Fruit fly (Drosophila melanogaster): Measurements from ENCODE around the gene Myo61F.
A peak's percentile ranks its signal among the peaks of the same experiment; 100 is the strongest.

Gene Myo61F

DNA sequence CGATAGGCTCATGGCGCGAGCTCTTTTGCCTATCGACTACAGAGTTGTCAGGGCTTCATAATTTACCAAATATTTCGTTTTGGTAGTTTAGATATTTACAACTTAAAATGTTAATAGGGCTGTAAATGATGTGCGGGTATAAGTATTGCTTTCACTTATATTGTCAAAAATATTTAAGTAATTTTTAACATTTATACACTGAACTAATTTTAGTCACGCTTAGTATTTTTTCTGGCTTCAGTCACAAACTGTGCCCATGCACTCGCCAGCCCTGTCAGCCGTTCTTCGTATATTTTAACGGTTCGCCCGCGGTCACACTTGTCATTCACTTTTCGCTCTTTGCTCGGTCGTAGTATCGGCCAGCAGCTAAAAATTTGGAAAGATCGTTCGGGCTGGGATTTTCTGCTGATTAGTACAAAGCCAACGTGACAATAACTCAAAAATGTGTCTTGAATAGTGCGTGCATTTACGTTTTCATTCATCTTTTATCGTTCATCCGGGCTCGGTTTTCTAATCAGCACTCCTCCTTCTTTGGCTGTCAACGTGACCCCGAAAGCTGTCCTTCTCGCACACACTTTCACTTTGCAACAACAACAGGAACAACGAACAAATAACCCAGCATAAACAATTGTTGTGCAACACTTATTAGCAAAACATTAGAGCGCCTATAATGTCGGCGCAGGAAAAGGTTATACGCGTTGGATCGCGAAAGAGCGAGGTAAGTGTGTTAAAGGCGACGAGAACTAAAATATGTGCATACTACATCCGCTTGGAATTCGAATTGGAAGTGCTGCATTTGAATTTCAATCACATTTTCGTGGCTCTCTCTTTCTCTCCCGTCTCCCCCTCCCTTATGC lies 16.5 kb downstream of the Myo61F start, which contains the start of the genes Hmbs and CG2211 (continued):
- TF ChIP-seq maf-S (GFP tag; optimal IDR thresholded peaks at IDR 0.05) (peak; percentile 85), ind (GFP tag; optimal IDR thresholded peaks at IDR 0.05) (peak; percentile 92), btn (GFP tag; optimal IDR thresholded peaks at IDR 0.05) (peak; percentile 43), gro (GFP tag; optimal IDR thresholded peaks at IDR 0.05) (peak; percentile 89), H2.0 (GFP tag; IDR thresholded peaks at IDR 0.05) (peak; percentile 82), ERR (GFP tag; optimal IDR thresholded peaks at IDR 0.05) (peak; percentile 73), oc (tag; optimal IDR thresholded peaks at IDR 0.05) (peak; percentile 58), Ssrp (tag; optimal IDR thresholded peaks at IDR 0.05) (peak; percentile 77), fd102C (GFP tag; optimal IDR thresholded peaks at IDR 0.05) (no peak), Jarid2 (GFP tag; optimal IDR thresholded peaks at IDR 0.05) (peak; percentile 64), Ets97D (GFP tag; optimal IDR thresholded peaks at IDR 0.05) (peak; percentile 92), CG4617 (GFP tag; optimal IDR thresholded peaks at IDR 0.05; ENCODE audit: borderline replicate concordance) (peak; percentile 87), psq (GFP tag; optimal IDR thresholded peaks at IDR 0.05) (peak; percentile 73), grn (GFP tag; optimal IDR thresholded peaks at IDR 0.05) (peak; percentile 32), bowl (GFP tag; IDR thresholded peaks at IDR 0.05) (peak; percentile 60; the same call in 1 of the 2 replicates), CG3995 (GFP tag; optimal IDR thresholded peaks at IDR 0.05) (peak; percentile 97), CG2199 (GFP tag; IDR thresholded peaks at IDR 0.05) (no peak), Dad (GFP tag; optimal IDR thresholded peaks at IDR 0.05) (peak; percentile 89), CG2120 (GFP tag; optimal IDR thresholded peaks at IDR 0.05) (peak; percentile 94), gce (GFP tag; IDR thresholded peaks at IDR 0.05) (peak; percentile 68; the same call in 2 of the 3 replicates), CG8765 (GFP tag; IDR thresholded peaks at IDR 0.05) (peak; percentile 70), CG17568 (GFP tag; optimal IDR thresholded peaks at IDR 0.05) (no peak), seq (GFP tag; IDR thresholded peaks at IDR 0.05) (peak; percentile 75), fd3F (GFP tag; optimal IDR thresholded peaks at IDR 0.05) (peak; percentile 69), Mrtf (GFP tag; IDR thresholded peaks at IDR 0.05) (peak; percentile 86), shn (GFP tag; optimal IDR thresholded peaks at IDR 0.05) (peak; percentile 87), CG11504 (tag; optimal IDR thresholded peaks at IDR 0.05) (no peak), CG15479 (GFP tag; optimal IDR thresholded peaks at IDR 0.05) (no peak), CG1832 (GFP tag; optimal IDR thresholded peaks at IDR 0.05) (no peak), emc (GFP tag; optimal IDR thresholded peaks at IDR 0.05) (peak; percentile 68), E2f1 (GFP tag; IDR thresholded peaks at IDR 0.05) (peak; percentile 79), CG6854 (GFP tag; optimal IDR thresholded peaks at IDR 0.05) (peak; percentile 64), sens-2 (GFP tag; IDR thresholded peaks at IDR 0.05) (peak; percentile 74), Sin3A (optimal IDR thresholded peaks at IDR 0.05) (peak; percentile 91), D19B (GFP tag; optimal IDR thresholded peaks at IDR 0.05) (peak; percentile 63), CG7745 (tag; optimal IDR thresholded peaks at IDR 0.05) (no peak), CG17829 (tag; optimal IDR thresholded peaks at IDR 0.05) (peak; percentile 94), Kr (GFP tag; optimal IDR thresholded peaks at IDR 0.05) (no peak), sc (optimal IDR thresholded peaks at IDR 0.05) (no peak), sc (GFP tag; optimal IDR thresholded peaks at IDR 0.05) (peak; percentile 51), HLH3B (GFP tag; IDR thresholded peaks at IDR 0.05) (peak; percentile 84), CG11695 (GFP tag; IDR thresholded peaks at IDR 0.05) (peak; percentile 76), CG31441 (GFP tag; IDR thresholded peaks at IDR 0.05) (peak; percentile 92), Sry-δ (GFP tag; optimal IDR thresholded peaks at IDR 0.05) (peak; percentile 70), CG7928 (GFP tag; optimal IDR thresholded peaks at IDR 0.05) (peak; percentile 96), CG17612 (GFP tag; IDR thresholded peaks at IDR 0.05) (peak; percentile 59; the same call in 1 of the 2 replicates), CG13424 (tag; optimal IDR thresholded peaks at IDR 0.05) (peak; percentile 92), CG7963 (GFP tag; IDR thresholded peaks at IDR 0.05; ENCODE audit: partially characterized antibody) (no peak), Fer3 (tag; optimal IDR thresholded peaks at IDR 0.05) (peak; percentile 84), CG30020 (tag; optimal IDR thresholded peaks at IDR 0.05) (peak; percentile 81)

Measured in whole organism, embryonic.